Fruit fly (Drosophila melanogaster): ENCODE measurements around the gene side-VII.

DNA sequence ATGACTTTTGCATAAGTTTGCCTTT is 7.9 kb upstream of the side-VII start, which contains the start of gene PpD3:
- no peak for TF ChIP-seq pan (optimal IDR thresholded peaks at IDR 0.05)
- TF ChIP-seq CG8478 (optimal IDR thresholded peaks at IDR 0.05) = no peak
